Fruit fly (Drosophila melanogaster) whole organism, embryonic: ENCODE measurements around the gene Mdh1.

Experiments used
- Ada2b ChIP-seq: fragments of 200-800 bp; sonication (Bioruptor generic); IDR thresholded peaks from 2 replicates; pipeline ENCODE4 v1.3.6; 2022; ENCODE audit warnings: missing biosample characterization, missing genetic modification characterization
- Atf-2 ChIP-seq: fragments of 200-800 bp; sonication (Bioruptor generic); optimal IDR thresholded peaks from 2 replicates; lab custom pipeline; 2016; ENCODE audit warnings: missing biosample characterization, missing genetic modification characterization
- CG10267 ChIP-seq: fragments of 200-800 bp; sonication (Bioruptor generic); optimal IDR thresholded peaks from 2 replicates; lab custom pipeline; 2018; ENCODE audit warnings: missing biosample characterization, mild to moderate bottlenecking, missing genetic modification characterization, moderate library complexity
- CG10366 ChIP-seq: fragments of 200-800 bp; sonication (Bioruptor generic); IDR thresholded peaks from 2 replicates; pipeline ENCODE4 v1.3.6; 2022; ENCODE audit warnings: missing biosample characterization, missing genetic modification characterization
- CG10654 ChIP-seq: fragments of 200-800 bp; sonication (Bioruptor generic); optimal IDR thresholded peaks from 2 replicates; lab custom pipeline; 2016; ENCODE audit warnings: missing biosample characterization, missing genetic modification characterization
- CG17829 ChIP-seq: fragments of 200-800 bp; optimal IDR thresholded peaks from 2 replicates; lab custom pipeline; 2019; ENCODE audit warnings: missing biosample characterization, mild to moderate bottlenecking, missing genetic modification characterization, moderate library complexity
- CG2199 ChIP-seq: fragments of 200-800 bp; sonication (Bioruptor generic); IDR thresholded peaks from 3 replicates; pipeline ENCODE4 v1.3.6; 2022; ENCODE audit warnings: missing biosample characterization, missing genetic modification characterization
- CG2678 ChIP-seq: fragments of 200-800 bp; sonication (Bioruptor generic); optimal IDR thresholded peaks from 3 replicates; lab custom pipeline; 2019; ENCODE audit warnings: missing biosample characterization, mild to moderate bottlenecking, missing genetic modification characterization, moderate library complexity
- CG3065 ChIP-seq: fragments of 200-800 bp; sonication (Bioruptor generic); optimal IDR thresholded peaks from 2 replicates; lab custom pipeline; 2016; ENCODE audit warnings: missing biosample characterization, missing genetic modification characterization
- CG31441 ChIP-seq: fragments of 200-800 bp; sonication (Bioruptor generic); IDR thresholded peaks from 2 replicates; pipeline ENCODE4 v1.3.6; 2022; ENCODE audit warnings: missing biosample characterization, missing genetic modification characterization
- CG32532 ChIP-seq: fragments of 200-800 bp; sonication (Bioruptor generic); IDR thresholded peaks from 2 replicates; pipeline ENCODE4 v1.3.6; 2022; ENCODE audit warnings: missing biosample characterization, missing genetic modification characterization
- CG32772 ChIP-seq: fragments of 200-800 bp; sonication (Bioruptor generic); IDR thresholded peaks from 2 replicates; pipeline ENCODE4 v1.3.6; 2022; ENCODE audit warnings: missing biosample characterization, missing genetic modification characterization
- CG3281 ChIP-seq: fragments of 200-800 bp; sonication (Bioruptor generic); optimal IDR thresholded peaks from 3 replicates; lab custom pipeline; 2017; ENCODE audit warnings: missing biosample characterization, mild to moderate bottlenecking, missing genetic modification characterization
- CG4282 ChIP-seq: fragments of 200-800 bp; sonication (Bioruptor generic); optimal IDR thresholded peaks from 2 replicates; lab custom pipeline; 2016; ENCODE audit warnings: missing biosample characterization, missing genetic modification characterization
- CG4820 ChIP-seq: fragments of 200-800 bp; sonication (Bioruptor generic); optimal IDR thresholded peaks from 3 replicates; lab custom pipeline; 2016; ENCODE audit warnings: missing biosample characterization, missing genetic modification characterization
- CG7745 ChIP-seq: fragments of 200-800 bp; sonication (Bioruptor generic); optimal IDR thresholded peaks from 2 replicates; lab custom pipeline; 2018; ENCODE audit warnings: missing biosample characterization, mild to moderate bottlenecking, missing genetic modification characterization, moderate library complexity
- CG9437 ChIP-seq: fragments of 200-800 bp; sonication (Bioruptor generic); optimal IDR thresholded peaks from 2 replicates; lab custom pipeline; 2018; ENCODE audit warnings: missing biosample characterization, mild to moderate bottlenecking, missing genetic modification characterization
- CG9609 ChIP-seq: fragments of 200-800 bp; sonication (Bioruptor generic); optimal IDR thresholded peaks from 3 replicates; lab custom pipeline; 2016; ENCODE audit warnings: missing biosample characterization, missing genetic modification characterization
- CG9797 ChIP-seq: fragments of 200-800 bp; sonication (Bioruptor generic); optimal IDR thresholded peaks from 3 replicates; lab custom pipeline; 2018; ENCODE audit warnings: missing biosample characterization, mild to moderate bottlenecking, missing genetic modification characterization
- Chrac-16 ChIP-seq: fragments of 200-800 bp; sonication (Bioruptor generic); optimal IDR thresholded peaks from 3 replicates; lab custom pipeline; 2016; ENCODE audit warnings: missing biosample characterization, missing genetic modification characterization
- D ChIP-seq, 2 experiments: fragments of 200-800 bp in 1 of 2; fragments of >200 bp in 1 of 2; sonication (Bioruptor generic) in 1 of 2; optimal IDR thresholded peaks; 2 replicates in 1 of 2; 3 replicates in 1 of 2; lab custom pipeline; 2017; ENCODE audit warnings: mild to moderate bottlenecking in 1 of 2, missing biosample characterization in 1 of 2, missing genetic modification characterization in 1 of 2, missing genetic modification reagents in 1 of 2
- Dll ChIP-seq: fragments of 200-800 bp; sonication (Bioruptor generic); IDR thresholded peaks from 4 replicates; pipeline ENCODE4 v1.3.6; 2022; ENCODE audit warnings: missing biosample characterization, missing genetic modification characterization; ENCODE audit not compliant: partially characterized antibody
- Doc3 ChIP-seq: fragments of 200-800 bp; sonication (Bioruptor generic); IDR thresholded peaks from 3 replicates; pipeline ENCODE4 v1.3.6; 2022; ENCODE audit warnings: missing biosample characterization, missing genetic modification characterization; ENCODE audit not compliant: partially characterized antibody
- Dp ChIP-seq: fragments of 200-800 bp; sonication (Bioruptor generic); optimal IDR thresholded peaks from 2 replicates; lab custom pipeline; 2018; ENCODE audit warnings: missing biosample characterization, mild to moderate bottlenecking, missing genetic modification characterization, moderate library complexity
- Ets65A ChIP-seq: fragments of 200-800 bp; sonication (Bioruptor generic); peaks from one replicate; lab custom pipeline; 2016; ENCODE audit warnings: missing biosample characterization, missing genetic modification characterization
- Gug ChIP-seq: fragments of 200-800 bp; sonication (Bioruptor generic); IDR thresholded peaks from 4 replicates; pipeline ENCODE4 v1.3.6; 2022; ENCODE audit warnings: missing biosample characterization, missing genetic modification characterization
- H15 ChIP-seq: fragments of 200-800 bp; sonication (Bioruptor generic); IDR thresholded peaks from 3 replicates; pipeline ENCODE4 v1.3.6; 2022; ENCODE audit warnings: missing biosample characterization, missing genetic modification characterization
- Hr39 ChIP-seq: fragments of >200 bp; optimal IDR thresholded peaks from 2 replicates; lab custom pipeline; 2017
- MBD-R2 ChIP-seq: fragments of 200-800 bp; sonication (Bioruptor generic); IDR thresholded peaks from 2 replicates; pipeline ENCODE4 v1.3.6; 2022; ENCODE audit warnings: missing biosample characterization, missing genetic modification characterization
- Myb ChIP-seq: fragments of 200-800 bp; sonication (Bioruptor generic); optimal IDR thresholded peaks from 2 replicates; lab custom pipeline; 2016; ENCODE audit warnings: missing biosample characterization, missing genetic modification characterization
- Nf-YA ChIP-seq: fragments of 200-800 bp; sonication (Bioruptor generic); IDR thresholded peaks from 2 replicates; pipeline ENCODE4 v1.3.6; 2022; ENCODE audit warnings: missing biosample characterization, missing genetic modification characterization
- Nf-YC ChIP-seq: fragments of 200-800 bp; optimal IDR thresholded peaks from 3 replicates; lab custom pipeline; 2019; ENCODE audit warnings: missing biosample characterization, mild to moderate bottlenecking, missing genetic modification characterization, moderate library complexity
- Side ChIP-seq: fragments of 200-800 bp; sonication (Bioruptor generic); optimal IDR thresholded peaks from 2 replicates; lab custom pipeline; 2016; ENCODE audit warnings: missing biosample characterization, missing genetic modification characterization
- Ssrp ChIP-seq: fragments of 200-800 bp; sonication (Bioruptor generic); optimal IDR thresholded peaks from 2 replicates; lab custom pipeline; 2018; ENCODE audit warnings: missing biosample characterization, mild to moderate bottlenecking, missing genetic modification characterization, moderate library complexity
- TFAM ChIP-seq: fragments of 200-800 bp; sonication (Bioruptor generic); optimal IDR thresholded peaks from 2 replicates; lab custom pipeline; 2017; ENCODE audit warnings: missing biosample characterization, missing genetic modification characterization, inconsistent platforms
- ab ChIP-seq: fragments of 200-800 bp; sonication (Bioruptor generic); optimal IDR thresholded peaks from 2 replicates; lab custom pipeline; 2016; ENCODE audit warnings: missing biosample characterization, missing genetic modification characterization
- ash1 ChIP-seq: fragments of 200-800 bp; sonication (Bioruptor generic); optimal IDR thresholded peaks from 2 replicates; lab custom pipeline; 2018; ENCODE audit warnings: missing biosample characterization, mild to moderate bottlenecking, missing genetic modification characterization
- ato ChIP-seq: fragments of 200-800 bp; sonication (Bioruptor generic); IDR thresholded peaks from 2 replicates; pipeline ENCODE4 v1.3.6; 2022; ENCODE audit warnings: missing biosample characterization, missing genetic modification characterization; ENCODE audit not compliant: partially characterized antibody
- bbx ChIP-seq: fragments of 200-800 bp; sonication (Bioruptor generic); IDR thresholded peaks from 2 replicates; pipeline ENCODE4 v1.3.6; 2022; ENCODE audit warnings: missing biosample characterization, missing genetic modification characterization; ENCODE audit not compliant: partially characterized antibody
- bowl ChIP-seq: fragments of 200-800 bp; sonication (Bioruptor generic); IDR thresholded peaks from 2 replicates; pipeline ENCODE4 v1.3.6; 2022; ENCODE audit warnings: missing biosample characterization, missing genetic modification characterization
- gem ChIP-seq: fragments of 200-800 bp; sonication (Bioruptor generic); optimal IDR thresholded peaks from 2 replicates; lab custom pipeline; 2019; ENCODE audit warnings: missing biosample characterization, mild to moderate bottlenecking, missing genetic modification characterization, moderate library complexity
- gro ChIP-seq: fragments of 200-800 bp; sonication (Bioruptor generic); optimal IDR thresholded peaks from 2 replicates; lab custom pipeline; 2016; ENCODE audit warnings: missing biosample characterization, missing genetic modification characterization
- hth ChIP-seq: fragments of >200 bp; optimal IDR thresholded peaks from 2 replicates; lab custom pipeline; 2017; ENCODE audit warnings: inconsistent platforms
- jing ChIP-seq: fragments of 200-800 bp; sonication (Bioruptor generic); optimal IDR thresholded peaks from 2 replicates; lab custom pipeline; 2018; ENCODE audit warnings: missing biosample characterization, mild to moderate bottlenecking, missing genetic modification characterization
- lov ChIP-seq, 2 experiments: fragments of 200-800 bp in 1 of 2; fragments of >200 bp in 1 of 2; sonication (Bioruptor generic) in 1 of 2; IDR thresholded peaks in 1 of 2; optimal IDR thresholded peaks in 1 of 2; 2 replicates in 1 of 2; 3 replicates in 1 of 2; pipeline versions ENCODE4 v1.3.6 to Lab custom; 2017 to 2022; ENCODE audit warnings: missing biosample characterization in 1 of 2, missing genetic modification characterization in 1 of 2
- pb ChIP-seq: fragments of 200-800 bp; sonication (Bioruptor generic); optimal IDR thresholded peaks from 3 replicates; lab custom pipeline; 2016; ENCODE audit warnings: missing biosample characterization, missing genetic modification characterization
- phol ChIP-seq: fragments of 200-800 bp; sonication (Bioruptor generic); optimal IDR thresholded peaks from 3 replicates; lab custom pipeline; 2018; ENCODE audit warnings: missing biosample characterization, mild to moderate bottlenecking, missing genetic modification characterization, moderate library complexity
- run ChIP-seq: fragments of 200-800 bp; sonication (Bioruptor generic); optimal IDR thresholded peaks from 3 replicates; lab custom pipeline; 2018; ENCODE audit warnings: missing biosample characterization, mild to moderate bottlenecking, missing genetic modification characterization
- sna ChIP-seq: fragments of 200-800 bp; sonication (Bioruptor generic); IDR thresholded peaks from 2 replicates; pipeline ENCODE4 v1.3.6; 2022; ENCODE audit warnings: missing biosample characterization, missing genetic modification characterization; ENCODE audit not compliant: partially characterized antibody
- tup ChIP-seq: fragments of 200-800 bp; sonication (Bioruptor generic); optimal IDR thresholded peaks from 2 replicates; lab custom pipeline; 2016; ENCODE audit warnings: missing biosample characterization, mild to moderate bottlenecking, missing genetic modification characterization, moderate library complexity
- vvl ChIP-seq: fragments of 200-800 bp; sonication (Bioruptor generic); IDR thresholded peaks from 2 replicates; pipeline ENCODE4 v1.3.6; 2022; ENCODE audit warnings: missing biosample characterization, missing genetic modification characterization
- yki ChIP-seq: fragments of >200 bp; optimal IDR thresholded peaks from 3 replicates; lab custom pipeline; 2018

Gene Mdh1

DNA sequence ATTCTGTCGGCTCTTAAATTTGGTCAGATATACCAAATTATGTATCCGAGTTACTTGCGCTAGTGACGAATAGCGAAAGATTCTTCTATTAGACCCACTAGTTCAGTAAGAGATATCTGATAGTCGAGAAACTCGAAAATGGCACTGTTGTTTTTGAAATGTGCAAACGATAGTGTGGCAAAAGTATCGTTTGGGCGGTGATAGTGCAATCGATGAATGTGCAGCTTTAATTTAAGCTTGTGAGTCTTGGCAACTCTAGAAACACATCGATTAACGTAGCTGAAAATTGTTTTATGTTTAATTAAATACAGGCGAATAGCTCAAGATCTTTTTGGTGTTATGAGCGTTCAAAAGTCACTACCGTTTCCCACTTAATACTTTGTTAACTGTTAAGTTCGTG, 41.2 kb upstream of the Mdh1 start, which contains the start of gene STUB1:
STUB1 (plus strand) TSS at position 232 of the 400 bp plus-strand sequence.
- no peak for TF ChIP-seq CG4820
- TF ChIP-seq tup = no peak
- peak; percentile 4 for TF ChIP-seq Side (GFP tag; lab: Kevin White, UChicago)
- no peak for TF ChIP-seq yki (lab: Kevin White, UChicago)
- TF ChIP-seq phol = peak; percentile 19
- TF ChIP-seq H15 (GFP tag; lab: Robert Waterston, UW) = no peak
- TF ChIP-seq CG17829 (tag; lab: Kevin White, UChicago) = no peak
- peak; percentile 99 for TF ChIP-seq bbx (GFP tag; lab: Robert Waterston, UW)
- TF ChIP-seq Myb = peak; percentile 81
- peak; percentile 25 for TF ChIP-seq Ets65A (GFP tag; lab: Kevin White, UChicago)
- no peak for TF ChIP-seq CG9797 (GFP tag; lab: Kevin White, UChicago)
- peak; percentile 97 for TF ChIP-seq Doc3
- TF ChIP-seq CG10654 = no peak
- no peak for TF ChIP-seq run (tag; lab: Kevin White, UChicago)
- TF ChIP-seq CG9437 (GFP tag; lab: Kevin White, UChicago) = no peak
- no peak for TF ChIP-seq Atf-2
- no peak for TF ChIP-seq bowl (GFP tag; lab: Robert Waterston, UW)
- TF ChIP-seq CG3065 = no peak
- peak; percentile 69 for TF ChIP-seq vvl
- TF ChIP-seq ab (GFP tag; lab: Kevin White, UChicago) = no peak
- TF ChIP-seq CG7745 = no peak
- no peak for TF ChIP-seq hth (lab: Kevin White, UChicago)
- TF ChIP-seq CG32772 (GFP tag; lab: Robert Waterston, UW) = no peak
- no peak for TF ChIP-seq pb (GFP tag; lab: Kevin White, UChicago)
- peak; percentile 95 for TF ChIP-seq Dll (GFP tag; lab: Robert Waterston, UW)
- no peak for TF ChIP-seq Ada2b (GFP tag; lab: Robert Waterston, UW)
- TF ChIP-seq CG9609 (GFP tag; lab: Kevin White, UChicago) = no peak
- TF ChIP-seq jing = no peak
- TF ChIP-seq Hr39 = no peak
- TF ChIP-seq ato (GFP tag; lab: Robert Waterston, UW) = peak; percentile 93
- 0 out of 3 replicates have a peak, but pooled peaks have one; percentile 44 for TF ChIP-seq CG2199 (GFP tag; lab: Robert Waterston, UW)
- TF ChIP-seq Nf-YA (GFP tag; lab: Robert Waterston, UW) = no peak
- TF ChIP-seq Dp (GFP tag; lab: Kevin White, UChicago) = peak; percentile 81
- peak; percentile 22 for TF ChIP-seq Chrac-16 (GFP tag; lab: Kevin White, UChicago)
- TF ChIP-seq gro (GFP tag; lab: Kevin White, UChicago) = peak; percentile 30
- no peak for TF ChIP-seq CG32532 (GFP tag; lab: Robert Waterston, UW)
- no peak for TF ChIP-seq Nf-YC (tag; lab: Kevin White, UChicago)
- no peak for TF ChIP-seq CG4282 (GFP tag; lab: Kevin White, UChicago)
- TF ChIP-seq Ssrp (tag; lab: Kevin White, UChicago) = no peak
- TF ChIP-seq MBD-R2 (GFP tag; lab: Robert Waterston, UW) = peak; percentile 91
- TF ChIP-seq CG2678 (tag; lab: Kevin White, UChicago) = no peak
- TF ChIP-seq lov (optimal IDR thresholded peaks at IDR 0.05; lab: Kevin White, UChicago) = no peak
- no peak for TF ChIP-seq lov (GFP tag; IDR thresholded peaks at IDR 0.05; lab: Robert Waterston, UW)
- TF ChIP-seq TFAM (GFP tag; lab: Kevin White, UChicago) = no peak
- no peak for TF ChIP-seq CG10267 (tag; lab: Kevin White, UChicago)
- TF ChIP-seq Gug (GFP tag; lab: Robert Waterston, UW) = peak; percentile 57; the same call in 1 of the 4 replicates
- no peak for TF ChIP-seq CG10366 (GFP tag; lab: Robert Waterston, UW)
- no peak for TF ChIP-seq D (optimal IDR thresholded peaks at IDR 0.05; lab: Kevin White, UChicago)
- no peak for TF ChIP-seq D (GFP tag; optimal IDR thresholded peaks at IDR 0.05; lab: Kevin White, UChicago)
- TF ChIP-seq CG3281 = no peak
- no peak for TF ChIP-seq ash1 (GFP tag; lab: Kevin White, UChicago)
- TF ChIP-seq gem (tag; lab: Kevin White, UChicago) = no peak
- TF ChIP-seq sna (GFP tag; lab: Robert Waterston, UW) = peak; percentile 96
- no peak for TF ChIP-seq CG31441
